Fruit fly (Drosophila melanogaster): Measurements from ENCODE around the gene CG11970.

dm6 chr3R:8969301-8969925 is 15.1 kb upstream of the CG11970 start:
- TF ChIP-seq CTCF (optimal IDR thresholded peaks at IDR 0.05), result no peak
- TF ChIP-seq CG8478 (optimal IDR thresholded peaks at IDR 0.05), result no peak
